Fruit fly (Drosophila melanogaster) whole organism, embryonic: ENCODE results near the gene Pgm1.

Experiments
- CG12391 ChIP-seq: fragments of 200-800 bp; sonication (Bioruptor generic); optimal IDR thresholded peaks from 3 replicates; lab custom pipeline; 2018; ENCODE audit warnings: missing biosample characterization, mild to moderate bottlenecking, missing genetic modification characterization, moderate library complexity
- CG1647 ChIP-seq: fragments of 200-800 bp; sonication (Bioruptor generic); optimal IDR thresholded peaks from 3 replicates; lab custom pipeline; 2016; ENCODE audit warnings: missing biosample characterization, missing genetic modification characterization
- CG17186 ChIP-seq: fragments of 200-800 bp; sonication (Bioruptor generic); optimal IDR thresholded peaks from 3 replicates; lab custom pipeline; 2017; ENCODE audit warnings: missing biosample characterization, missing genetic modification reagents, missing genetic modification characterization
- CG31388 ChIP-seq: fragments of 200-800 bp; sonication (Bioruptor generic); optimal IDR thresholded peaks from 2 replicates; lab custom pipeline; 2016; ENCODE audit warnings: missing biosample characterization, missing genetic modification characterization
- CG32767 ChIP-seq: fragments of 200-800 bp; sonication (Bioruptor generic); IDR thresholded peaks from 2 replicates; pipeline ENCODE4 v1.3.6; 2022; ENCODE audit warnings: missing biosample characterization, missing genetic modification characterization
- CG3407 ChIP-seq: fragments of 200-800 bp; sonication (Bioruptor generic); optimal IDR thresholded peaks from 2 replicates; lab custom pipeline; 2018; ENCODE audit warnings: missing biosample characterization, mild to moderate bottlenecking, missing genetic modification characterization
- CG6765 ChIP-seq: fragments of 200-800 bp; sonication (Bioruptor generic); optimal IDR thresholded peaks from 3 replicates; lab custom pipeline; 2017; ENCODE audit warnings: missing biosample characterization, mild to moderate bottlenecking, missing genetic modification characterization
- CG7372 ChIP-seq: fragments of 200-800 bp; sonication (Bioruptor generic); IDR thresholded peaks from 2 replicates; pipeline ENCODE4 v1.3.6; 2022; ENCODE audit warnings: missing biosample characterization, missing genetic modification characterization
- CG7786 ChIP-seq: fragments of 200-800 bp; sonication (Bioruptor generic); optimal IDR thresholded peaks from 2 replicates; lab custom pipeline; 2016; ENCODE audit warnings: missing biosample characterization, missing genetic modification characterization
- CG9437 ChIP-seq: fragments of 200-800 bp; sonication (Bioruptor generic); optimal IDR thresholded peaks from 2 replicates; lab custom pipeline; 2018; ENCODE audit warnings: missing biosample characterization, mild to moderate bottlenecking, missing genetic modification characterization
- Chrac-16 ChIP-seq: fragments of 200-800 bp; sonication (Bioruptor generic); optimal IDR thresholded peaks from 3 replicates; lab custom pipeline; 2016; ENCODE audit warnings: missing biosample characterization, missing genetic modification characterization
- Dad ChIP-seq: fragments of 200-800 bp; sonication (Bioruptor generic); optimal IDR thresholded peaks from 3 replicates; lab custom pipeline; 2016; ENCODE audit warnings: missing biosample characterization, missing genetic modification characterization
- Dbx ChIP-seq: fragments of 200-800 bp; sonication (Bioruptor generic); IDR thresholded peaks from 3 replicates; pipeline ENCODE4 v1.3.6; 2022; ENCODE audit warnings: missing biosample characterization, missing genetic modification characterization
- GATAe ChIP-seq: fragments of 200-800 bp; sonication (Bioruptor generic); conservative IDR thresholded peaks from 2 replicates; pipeline ENCODE4 v1.3.6; 2022; ENCODE audit warnings: missing biosample characterization, missing genetic modification characterization
- Gug ChIP-seq: fragments of 200-800 bp; sonication (Bioruptor generic); IDR thresholded peaks from 4 replicates; pipeline ENCODE4 v1.3.6; 2022; ENCODE audit warnings: missing biosample characterization, missing genetic modification characterization
- Hey ChIP-seq: fragments of 200-800 bp; sonication (Bioruptor generic); optimal IDR thresholded peaks from 3 replicates; lab custom pipeline; 2018; ENCODE audit warnings: missing biosample characterization, mild to moderate bottlenecking, missing genetic modification characterization
- MESR4 ChIP-seq: fragments of 200-800 bp; sonication (Bioruptor generic); optimal IDR thresholded peaks from 2 replicates; lab custom pipeline; 2018; ENCODE audit warnings: missing biosample characterization, mild to moderate bottlenecking, missing genetic modification characterization, moderate library complexity
- Max ChIP-seq: fragments of 200-800 bp; sonication (Bioruptor generic); optimal IDR thresholded peaks from 2 replicates; lab custom pipeline; 2016; ENCODE audit warnings: missing biosample characterization, mild to moderate bottlenecking, missing genetic modification characterization
- Myb ChIP-seq: fragments of 200-800 bp; sonication (Bioruptor generic); optimal IDR thresholded peaks from 2 replicates; lab custom pipeline; 2016; ENCODE audit warnings: missing biosample characterization, missing genetic modification characterization
- Neu2 ChIP-seq: fragments of 200-800 bp; sonication (Bioruptor generic); optimal IDR thresholded peaks from 3 replicates; lab custom pipeline; 2016; ENCODE audit warnings: missing biosample characterization, missing genetic modification characterization, borderline replicate concordance
- YL-1 ChIP-seq: fragments of 200-800 bp; sonication (Bioruptor generic); optimal IDR thresholded peaks from 3 replicates; lab custom pipeline; 2017; ENCODE audit warnings: missing biosample characterization, mild to moderate bottlenecking, missing genetic modification characterization
- abd-A ChIP-seq: fragments of 200-800 bp; sonication (Bioruptor generic); optimal IDR thresholded peaks from 3 replicates; lab custom pipeline; 2019; ENCODE audit warnings: missing biosample characterization, mild to moderate bottlenecking, missing genetic modification characterization, moderate library complexity
- al ChIP-seq: fragments of 200-800 bp; sonication (Bioruptor generic); IDR thresholded peaks from 2 replicates; pipeline ENCODE4 v1.3.6; 2022; ENCODE audit warnings: missing biosample characterization, missing genetic modification characterization
- amos ChIP-seq: fragments of 200-800 bp; sonication (Bioruptor generic); IDR thresholded peaks from 2 replicates; pipeline ENCODE4 v1.3.6; 2022; ENCODE audit warnings: missing biosample characterization, missing genetic modification characterization; ENCODE audit not compliant: partially characterized antibody
- ash1 ChIP-seq: fragments of 200-800 bp; sonication (Bioruptor generic); optimal IDR thresholded peaks from 2 replicates; lab custom pipeline; 2018; ENCODE audit warnings: missing biosample characterization, mild to moderate bottlenecking, missing genetic modification characterization
- az2 ChIP-seq: fragments of 200-800 bp; sonication (Bioruptor generic); optimal IDR thresholded peaks from 3 replicates; lab custom pipeline; 2016; ENCODE audit warnings: missing biosample characterization, missing genetic modification characterization
- cg ChIP-seq: fragments of 200-800 bp; sonication (Bioruptor generic); optimal IDR thresholded peaks from 3 replicates; lab custom pipeline; 2019; ENCODE audit warnings: missing biosample characterization, mild to moderate bottlenecking, missing genetic modification characterization, moderate library complexity
- chif ChIP-seq, 2 experiments: fragments of 200-800 bp; sonication (Bioruptor generic); optimal IDR thresholded peaks; 3 replicates each; lab custom pipeline; 2016; ENCODE audit warnings: missing biosample characterization in 2 of 2, missing genetic modification characterization in 2 of 2
- ci ChIP-seq: fragments of 200-800 bp; sonication (Bioruptor generic); IDR thresholded peaks from 3 replicates; pipeline ENCODE4 v1.3.6; 2022; ENCODE audit warnings: missing biosample characterization, missing genetic modification characterization
- corto ChIP-seq: fragments of 200-800 bp; sonication (Bioruptor generic); optimal IDR thresholded peaks from 2 replicates; lab custom pipeline; 2016; ENCODE audit warnings: missing biosample characterization, mild to moderate bottlenecking, missing genetic modification characterization, moderate library complexity
- crp ChIP-seq, 2 experiments: fragments of 200-800 bp; sonication (Bioruptor generic); optimal IDR thresholded peaks; 2 replicates in 1 of 2; 3 replicates in 1 of 2; lab custom pipeline; 2017; ENCODE audit warnings: missing biosample characterization in 2 of 2, missing genetic modification characterization in 2 of 2, mild to moderate bottlenecking in 1 of 2, moderate library complexity in 1 of 2
- dpn ChIP-seq, 2 experiments: fragments of 200-800 bp; sonication (Bioruptor generic); optimal IDR thresholded peaks; 3 replicates each; lab custom pipeline; 2016; ENCODE audit warnings: missing biosample characterization in 2 of 2, missing genetic modification characterization in 2 of 2
- esg ChIP-seq: fragments of 200-800 bp; sonication (Bioruptor generic); conservative IDR thresholded peaks from 2 replicates; pipeline ENCODE4 v1.3.6; 2022; ENCODE audit warnings: missing biosample characterization, missing genetic modification characterization
- eve ChIP-seq, 2 experiments: fragments of >200 bp; optimal IDR thresholded peaks; 2 replicates each; lab custom pipeline; 2017; ENCODE audit warnings: missing biosample characterization in 2 of 2, missing genetic modification characterization in 2 of 2
- fd102C ChIP-seq: fragments of 200-800 bp; sonication (Bioruptor generic); optimal IDR thresholded peaks from 2 replicates; lab custom pipeline; 2018; ENCODE audit warnings: missing biosample characterization, mild to moderate bottlenecking, missing genetic modification characterization, moderate library complexity
- fd96Cb ChIP-seq: fragments of 200-800 bp; sonication (Bioruptor generic); optimal IDR thresholded peaks from 2 replicates; lab custom pipeline; 2018; ENCODE audit warnings: missing biosample characterization, mild to moderate bottlenecking, missing genetic modification characterization, moderate library complexity
- jumu ChIP-seq: fragments of 200-800 bp; sonication (Bioruptor generic); optimal IDR thresholded peaks from 3 replicates; lab custom pipeline; 2016; ENCODE audit warnings: missing biosample characterization, missing genetic modification characterization
- lov ChIP-seq, 2 experiments: fragments of 200-800 bp in 1 of 2; fragments of >200 bp in 1 of 2; sonication (Bioruptor generic) in 1 of 2; IDR thresholded peaks in 1 of 2; optimal IDR thresholded peaks in 1 of 2; 2 replicates in 1 of 2; 3 replicates in 1 of 2; pipeline versions ENCODE4 v1.3.6 to Lab custom; 2017 to 2022; ENCODE audit warnings: missing biosample characterization in 1 of 2, missing genetic modification characterization in 1 of 2
- mld ChIP-seq: fragments of 200-800 bp; sonication (Bioruptor generic); IDR thresholded peaks from 3 replicates; pipeline ENCODE4 v1.3.6; 2022; ENCODE audit warnings: missing biosample characterization, missing genetic modification characterization; ENCODE audit not compliant: partially characterized antibody
- nerfin-1 ChIP-seq: fragments of 200-800 bp; sonication (Bioruptor generic); optimal IDR thresholded peaks from 3 replicates; lab custom pipeline; 2019; ENCODE audit warnings: missing biosample characterization, mild to moderate bottlenecking, missing genetic modification characterization, moderate library complexity
- pho ChIP-seq: fragments of 200-800 bp; sonication (Bioruptor generic); optimal IDR thresholded peaks from 2 replicates; lab custom pipeline; 2016; ENCODE audit warnings: missing biosample characterization, missing genetic modification characterization
- phol ChIP-seq: fragments of 200-800 bp; sonication (Bioruptor generic); optimal IDR thresholded peaks from 3 replicates; lab custom pipeline; 2018; ENCODE audit warnings: missing biosample characterization, mild to moderate bottlenecking, missing genetic modification characterization, moderate library complexity
- ranshi ChIP-seq: fragments of 200-800 bp; sonication (Bioruptor generic); IDR thresholded peaks from 2 replicates; pipeline ENCODE4 v1.3.6; 2022; ENCODE audit warnings: missing biosample characterization, missing genetic modification characterization
- repo ChIP-seq: fragments of 200-800 bp; sonication (Bioruptor generic); optimal IDR thresholded peaks from 2 replicates; lab custom pipeline; 2016; ENCODE audit warnings: missing biosample characterization, missing genetic modification characterization
- sc ChIP-seq, 3 experiments: fragments of >200 bp in 2 of 3; fragments of 200-800 bp in 1 of 3; sonication (Bioruptor generic) in 1 of 3; optimal IDR thresholded peaks; 2 replicates in 2 of 3; 3 replicates in 1 of 3; lab custom pipeline; 2017; ENCODE audit warnings: mild to moderate bottlenecking in 1 of 3, missing biosample characterization in 1 of 3, missing genetic modification characterization in 1 of 3, missing genetic modification reagents in 1 of 3
- sens ChIP-seq: fragments of 200-800 bp; sonication (Bioruptor generic); peaks from one replicate; lab custom pipeline; 2016; ENCODE audit warnings: missing biosample characterization, missing genetic modification characterization
- sob ChIP-seq: fragments of 200-800 bp; sonication (Bioruptor generic); IDR thresholded peaks from 2 replicates; pipeline ENCODE4 v1.3.6; 2022; ENCODE audit warnings: missing biosample characterization, missing genetic modification characterization
- stc ChIP-seq: fragments of 200-800 bp; sonication (Bioruptor generic); IDR thresholded peaks from 2 replicates; pipeline ENCODE4 v1.3.6; 2022; ENCODE audit warnings: missing biosample characterization, missing genetic modification characterization
- sug ChIP-seq: fragments of 200-800 bp; optimal IDR thresholded peaks from 2 replicates; lab custom pipeline; 2019; ENCODE audit warnings: missing biosample characterization, mild to moderate bottlenecking, missing genetic modification characterization, moderate library complexity

Pgm1 gene

dm6 chr3L:16128481-16128972 is at the start of gene Pgm1 (continued):
- peak; percentile 73 for TF ChIP-seq Neu2
- TF ChIP-seq fd102C (GFP tag; lab: Kevin White, UChicago): peak; percentile 38
- peak; percentile 46 for TF ChIP-seq CG17186 (GFP tag; lab: Kevin White, UChicago)
- TF ChIP-seq Myb: peak; percentile 81
- no peak for TF ChIP-seq CG7372 (GFP tag; lab: Robert Waterston, UW)
- TF ChIP-seq CG9437 (GFP tag; lab: Kevin White, UChicago): peak; percentile 41
- peak; percentile 51 for TF ChIP-seq CG31388
- TF ChIP-seq corto (GFP tag; lab: Kevin White, UChicago): peak; percentile 67
- peak in 1 of 2 experiments; percentile 63 for TF ChIP-seq crp (GFP tag; optimal IDR thresholded peaks at IDR 0.05; lab: Kevin White, UChicago)
- peak; percentile 83 for TF ChIP-seq az2 (GFP tag; lab: Kevin White, UChicago)
- TF ChIP-seq chif (GFP tag; optimal IDR thresholded peaks at IDR 0.05; lab: Kevin White, UChicago): peak; percentile 88 to 90
- peak; percentile 89 for TF ChIP-seq GATAe
- no peak for TF ChIP-seq lov (optimal IDR thresholded peaks at IDR 0.05; lab: Kevin White, UChicago)
- 0 out of 3 replicates have a peak, but pooled peaks have one; percentile 38 for TF ChIP-seq lov (GFP tag; IDR thresholded peaks at IDR 0.05; lab: Robert Waterston, UW)
- peak; percentile 73 for TF ChIP-seq fd96Cb
- peak; percentile 89 for TF ChIP-seq repo
- peak; percentile 79 for TF ChIP-seq ci (GFP tag; lab: Robert Waterston, UW)
- peak; percentile 89 to 90 for TF ChIP-seq dpn (GFP tag; optimal IDR thresholded peaks at IDR 0.05; lab: Kevin White, UChicago)
- peak; percentile 79 for TF ChIP-seq Hey (tag; lab: Kevin White, UChicago)
- peak; percentile 79 for TF ChIP-seq phol
- no peak for TF ChIP-seq abd-A (tag; lab: Kevin White, UChicago)
- peak; percentile 99 for TF ChIP-seq sens (GFP tag; lab: Kevin White, UChicago)
- no peak; the same call in 1 of the 2 replicates for TF ChIP-seq amos
- TF ChIP-seq MESR4 (GFP tag; lab: Kevin White, UChicago): peak; percentile 42
- TF ChIP-seq CG32767 (GFP tag; lab: Robert Waterston, UW): peak; percentile 46
- peak; percentile 71 for TF ChIP-seq Gug (GFP tag; lab: Robert Waterston, UW)
- TF ChIP-seq jumu (GFP tag; lab: Kevin White, UChicago): peak; percentile 89
- TF ChIP-seq Chrac-16 (GFP tag; lab: Kevin White, UChicago): peak; percentile 81
- TF ChIP-seq ash1 (GFP tag; lab: Kevin White, UChicago): peak; percentile 11
- peak; percentile 90 for TF ChIP-seq sug
- TF ChIP-seq nerfin-1 (tag; lab: Kevin White, UChicago): peak; percentile 76
- peak; percentile 64 for TF ChIP-seq CG3407
- peak; percentile 74 for TF ChIP-seq CG6765 (GFP tag; lab: Kevin White, UChicago)
- peak; percentile 72 for TF ChIP-seq stc (GFP tag; lab: Robert Waterston, UW)
- peak; percentile 92 for TF ChIP-seq CG7786 (GFP tag; lab: Kevin White, UChicago)
- peak; percentile 59; the same call in 1 of the 2 replicates for TF ChIP-seq sob
- peak; percentile 69 for TF ChIP-seq Max
- peak; percentile 68 for TF ChIP-seq CG12391 (tag; lab: Kevin White, UChicago)
- TF ChIP-seq mld (GFP tag; lab: Robert Waterston, UW): no peak
- peak; percentile 66; the same call in 1 of the 2 replicates for TF ChIP-seq ranshi (GFP tag; lab: Robert Waterston, UW)
- no peak for TF ChIP-seq cg (GFP tag; lab: Kevin White, UChicago)
- TF ChIP-seq Dad (GFP tag; lab: Kevin White, UChicago): peak; percentile 81
- peak; percentile 61 for TF ChIP-seq CG1647 (GFP tag; lab: Kevin White, UChicago)
- peak; percentile 66 for TF ChIP-seq al
- peak; percentile 78 for TF ChIP-seq esg (GFP tag; lab: Robert Waterston, UW)
- TF ChIP-seq YL-1 (GFP tag; lab: Kevin White, UChicago): peak; percentile 61
- peak; percentile 86 for TF ChIP-seq pho
- TF ChIP-seq sc (optimal IDR thresholded peaks at IDR 0.05; lab: Kevin White, UChicago): no peak
- peak; percentile 50 for TF ChIP-seq sc (GFP tag; optimal IDR thresholded peaks at IDR 0.05; lab: Kevin White, UChicago)
- TF ChIP-seq eve (GFP tag; optimal IDR thresholded peaks at IDR 0.05; lab: Kevin White, UChicago): no peak
- peak; percentile 52 for TF ChIP-seq Dbx (GFP tag; lab: Robert Waterston, UW)
